Worm (Caenorhabditis elegans) whole organism, L4/young adult: ENCODE data around the gene C56G3.2.

Source experiments
- W03F9.2 ChIP-seq: fragments of 150-350 bp; optimal IDR thresholded peaks from 2 replicates; lab custom pipeline; 2014; ENCODE audit warnings: missing biosample characterization, missing genetic modification characterization
- dao-5 ChIP-seq: sonication (generic microtip); optimal IDR thresholded peaks from 2 replicates; lab custom pipeline; 2016; ENCODE audit warnings: missing genotype, missing genetic modification characterization, moderate library complexity, missing compliant biosample characterization

DNA sequence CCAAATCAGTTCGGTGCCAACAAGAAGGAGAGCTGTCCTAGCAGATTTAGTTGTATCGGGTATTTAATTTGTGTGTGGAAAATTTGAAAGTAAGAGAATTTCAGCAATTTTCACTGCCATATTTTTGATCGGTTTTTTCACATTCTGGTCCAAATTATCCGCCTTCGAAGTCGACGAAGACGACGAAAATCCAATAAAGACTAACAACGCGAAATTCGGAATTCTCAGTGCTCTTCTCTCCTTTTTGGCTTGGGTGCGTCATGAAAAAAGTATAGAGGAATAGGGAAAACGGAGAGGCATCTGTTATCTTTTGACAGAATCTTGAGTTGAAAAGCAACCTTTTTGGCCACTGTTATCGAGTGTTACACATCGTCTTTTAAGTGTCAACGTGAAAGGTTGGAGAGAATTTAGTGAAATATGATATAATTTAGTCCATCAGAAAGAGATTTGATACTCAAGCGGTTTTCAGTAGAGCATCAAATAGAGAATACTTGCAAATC lies 37.3 kb upstream of the C56G3.2 start:
- TF ChIP-seq dao-5 (tag; lab: Kevin White, UChicago), result no peak
- no peak for TF ChIP-seq W03F9.2 (tag; lab: Kevin White, UChicago)
